Worm (Caenorhabditis elegans): ENCODE measurements around the gene srh-264.

srh-264 gene

DNA sequence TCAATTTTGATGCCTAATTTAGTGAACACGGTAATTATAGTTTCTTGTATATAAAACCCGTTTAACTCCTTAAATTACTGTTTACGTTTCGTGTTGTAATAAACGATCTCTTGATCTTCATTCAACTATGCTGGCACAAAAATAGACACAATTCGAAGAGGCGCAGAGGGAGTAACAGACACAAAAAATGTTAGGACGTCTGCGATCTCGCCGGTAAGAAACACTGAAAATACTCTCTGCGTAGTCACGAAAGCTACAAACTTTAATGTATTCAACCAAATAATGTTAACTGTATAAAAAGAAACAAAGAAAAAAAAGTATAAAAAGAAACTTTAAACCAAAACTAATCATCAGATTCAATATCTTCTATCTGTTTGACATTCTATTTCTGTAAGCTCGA is 33.1 kb upstream of the srh-264 start, which contains the start of gene dhs-23:
Gene dhs-23 (plus strand): TSS at position 363 of the 400 bp plus-strand sequence.
- TF ChIP-seq nhr-20 (tag; optimal IDR thresholded peaks at IDR 0.05): peak; percentile 54
- no peak for TF ChIP-seq ceh-63 (GFP tag; optimal IDR thresholded peaks at IDR 0.05)
- TF ChIP-seq unc-86 (tag; optimal IDR thresholded peaks at IDR 0.05): no peak
- no peak for TF ChIP-seq ceh-88 (GFP tag; IDR thresholded peaks at IDR 0.05)
- TF ChIP-seq efl-1 (optimal IDR thresholded peaks at IDR 0.05): no peak
- peak in 1 of 2 experiments; percentile 29 for TF ChIP-seq efl-1 (GFP tag; optimal IDR thresholded peaks at IDR 0.05 in 1 of 2)

DNA sequence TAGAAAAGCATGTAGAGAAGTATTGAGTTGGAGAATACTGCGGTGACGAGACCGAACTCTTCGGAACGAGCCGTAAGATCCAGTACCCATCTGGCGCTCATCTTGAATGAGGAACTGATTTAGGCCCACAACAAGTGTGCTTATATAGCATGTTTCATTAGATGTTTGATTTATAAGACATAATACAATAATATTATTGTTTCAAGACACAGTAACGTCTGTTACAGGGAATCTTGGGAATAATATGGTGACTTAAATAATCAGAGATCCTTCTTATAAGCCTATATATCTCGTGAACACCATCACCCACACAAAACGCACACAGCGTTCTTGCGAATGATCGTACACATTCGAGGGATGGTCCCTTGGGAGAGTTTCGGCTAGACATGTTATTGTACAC is 30.2 kb upstream of the srh-264 start, which contains the start of gene str-88:
Gene str-88 (minus strand): TSS at position 101 of the 400 bp plus-strand sequence.
- TF ChIP-seq nhr-71 (tag; optimal IDR thresholded peaks at IDR 0.05) (no peak), pag-3 (tag; optimal IDR thresholded peaks at IDR 0.05; ENCODE audit: borderline replicate concordance, insufficient read depth) (no peak), ets-5 (GFP tag; IDR thresholded peaks at IDR 0.05) (no peak), hlh-4 (tag; optimal IDR thresholded peaks at IDR 0.05) (no peak), ceh-88 (GFP tag; IDR thresholded peaks at IDR 0.05) (no peak), fkh-4 (tag; optimal IDR thresholded peaks at IDR 0.05; ENCODE audit: borderline replicate concordance) (no peak), unc-130 (tag; optimal IDR thresholded peaks at IDR 0.05) (no peak), rnt-1 (tag; optimal IDR thresholded peaks at IDR 0.05) (no peak), lsy-2 (tag; optimal IDR thresholded peaks at IDR 0.05) (no peak), nhr-85 (tag) (no peak), ceh-90 (tag; optimal IDR thresholded peaks at IDR 0.05) (no peak), C34B4.2 (tag; optimal IDR thresholded peaks at IDR 0.05) (no peak), ama-1 (optimal IDR thresholded peaks at IDR 0.05) (no peak), sup-37 (GFP tag; optimal IDR thresholded peaks at IDR 0.05) (no peak), nhr-76 (tag; optimal IDR thresholded peaks at IDR 0.05) (no peak), unc-62 (GFP tag; optimal IDR thresholded peaks at IDR 0.05) (no peak), nhr-20 (tag; optimal IDR thresholded peaks at IDR 0.05) (no peak), nhr-19 (GFP tag; conservative IDR thresholded peaks at IDR 0.05) (no peak), nhr-90 (tag; optimal IDR thresholded peaks at IDR 0.05; ENCODE audit: poor library complexity) (no peak)

DNA sequence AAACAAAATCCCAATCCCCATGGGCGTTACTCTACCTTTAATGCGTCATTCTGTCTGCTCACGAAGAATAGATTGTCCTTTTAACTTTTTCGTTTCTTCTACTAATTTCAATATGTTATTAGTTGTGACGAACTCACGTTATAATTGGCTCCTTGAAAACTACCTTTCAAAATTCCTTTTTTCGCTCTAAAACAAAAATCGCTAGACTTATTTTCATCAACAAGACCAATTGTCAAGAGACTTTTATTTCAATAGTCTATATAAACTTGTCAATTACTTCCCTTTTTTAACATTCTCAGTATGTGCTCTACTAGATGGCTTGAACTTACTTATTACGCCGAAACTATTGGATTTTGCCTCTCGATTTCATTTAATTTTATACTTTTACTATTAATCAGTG is 29.2 kb upstream of the srh-264 start, which contains the start of gene str-102:
Gene str-102 (plus strand): TSS at position 301 of the 400 bp plus-strand sequence.
- TF ChIP-seq ceh-8 (GFP tag; optimal IDR thresholded peaks at IDR 0.05): peak; percentile 72
- TF ChIP-seq elt-2 (tag; optimal IDR thresholded peaks at IDR 0.05): no peak

DNA sequence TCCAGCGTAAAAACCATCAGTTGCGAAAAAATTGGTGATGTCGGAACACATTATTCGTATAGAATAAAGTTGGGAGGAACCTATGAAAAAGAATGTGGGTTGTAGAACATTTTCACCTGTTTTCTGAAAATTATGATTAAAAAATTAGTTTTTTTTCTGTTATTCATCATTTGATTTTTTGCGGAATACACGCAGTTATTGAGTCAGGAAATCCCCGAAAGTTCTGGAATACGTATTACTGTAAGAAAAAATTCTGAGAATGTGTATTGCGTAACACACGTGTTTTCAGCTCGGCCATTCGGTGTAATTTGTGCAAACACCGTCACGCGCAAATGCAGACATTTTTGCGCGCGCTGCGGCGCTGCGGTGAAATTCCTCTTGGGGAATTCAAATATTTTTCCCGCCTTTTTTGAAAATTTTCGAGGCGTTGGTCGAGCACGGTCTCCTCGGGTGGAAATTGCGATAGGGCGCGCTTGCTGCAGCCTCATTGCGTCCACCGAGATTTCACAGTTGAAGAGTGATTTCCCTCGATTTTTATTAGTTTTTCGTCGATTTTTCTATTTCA is 25.0 kb upstream of the srh-264 start, which contains the start of gene srh-170:
Gene srh-170 (minus strand): TSS at position 51 of the 565 bp plus-strand sequence.
- TF ChIP-seq nhr-47 (tag; optimal IDR thresholded peaks at IDR 0.05) (peak; percentile 8), aha-1 (tag; optimal IDR thresholded peaks at IDR 0.05) (no peak), isw-1 (GFP tag; IDR thresholded peaks at IDR 0.05) (0 out of 2 replicates have a peak, but pooled peaks have one; percentile 16), efl-1 (optimal IDR thresholded peaks at IDR 0.05) (peak; percentile 35 to 73), efl-1 (GFP tag; optimal IDR thresholded peaks at IDR 0.05 in 1 of 2) (peak; percentile 46 to 72), F16B12.6 (tag; optimal IDR thresholded peaks at IDR 0.05) (peak; percentile 49), skn-1 (tag; optimal IDR thresholded peaks at IDR 0.05) (no peak), dpl-1 (GFP tag; optimal IDR thresholded peaks at IDR 0.05) (peak in 2 of 3 experiments; percentile 16 to 52), nhr-71 (tag; optimal IDR thresholded peaks at IDR 0.05) (peak; percentile 11), nhr-90 (tag; optimal IDR thresholded peaks at IDR 0.05; ENCODE audit: poor library complexity) (no peak), grh-1 (GFP tag; IDR thresholded peaks at IDR 0.05) (peak; percentile 57), fkh-8 (tag; optimal IDR thresholded peaks at IDR 0.05) (no peak), snu-23 (GFP tag; optimal IDR thresholded peaks at IDR 0.05) (peak; percentile 23)

DNA sequence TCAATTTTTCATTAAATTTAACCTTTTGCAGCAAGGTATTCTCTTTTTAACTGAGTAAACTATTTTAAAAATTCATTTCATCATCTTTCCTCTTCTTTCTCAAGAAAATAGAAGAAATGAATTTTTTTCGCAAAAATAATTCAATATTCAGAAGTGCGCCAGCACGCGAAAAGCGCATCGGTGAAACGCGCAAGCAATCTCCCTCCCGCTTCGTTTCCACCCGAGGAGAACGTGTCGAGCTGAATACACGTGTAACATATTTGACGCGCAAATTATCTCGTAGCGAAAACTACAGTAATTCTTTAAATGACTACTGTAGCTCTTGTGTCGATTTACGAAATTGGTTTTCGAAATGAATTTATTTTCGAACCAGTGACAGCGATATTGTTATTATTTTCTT is 21.9 kb upstream of the srh-264 start:
- TF ChIP-seq snu-23 (GFP tag; optimal IDR thresholded peaks at IDR 0.05): no peak
- TF ChIP-seq zag-1 (tag; optimal IDR thresholded peaks at IDR 0.05): no peak
- no peak for TF ChIP-seq pqm-1 (tag; optimal IDR thresholded peaks at IDR 0.05)
- no peak for TF ChIP-seq sox-4 (tag; optimal IDR thresholded peaks at IDR 0.05)
- no peak for TF ChIP-seq nhr-47 (tag; optimal IDR thresholded peaks at IDR 0.05)
- TF ChIP-seq aha-1 (tag; optimal IDR thresholded peaks at IDR 0.05): no peak
- TF ChIP-seq rnt-1 (tag; optimal IDR thresholded peaks at IDR 0.05): no peak
- no peak for TF ChIP-seq elt-3 (tag; optimal IDR thresholded peaks at IDR 0.05)

All from whole organism, L1 larva.